Fruit fly (Drosophila melanogaster) whole organism, embryonic: Measurements from ENCODE around the gene hdly.

ENCODE experiments used
- ATbp ChIP-seq: fragments of 200-800 bp; sonication (Bioruptor generic); optimal IDR thresholded peaks from 2 replicates; lab custom pipeline; 2017; ENCODE audit warnings: missing biosample characterization, mild to moderate bottlenecking, missing genetic modification characterization, missing genetic modification reagents
- CG10366 ChIP-seq: fragments of 200-800 bp; sonication (Bioruptor generic); IDR thresholded peaks from 2 replicates; pipeline ENCODE4 v1.3.6; 2022; ENCODE audit warnings: missing biosample characterization, missing genetic modification characterization
- CG10431 ChIP-seq: fragments of 200-800 bp; sonication (Bioruptor generic); optimal IDR thresholded peaks from 3 replicates; lab custom pipeline; 2018; ENCODE audit warnings: missing biosample characterization, mild to moderate bottlenecking, missing genetic modification characterization
- CG11723 ChIP-seq: fragments of 200-800 bp; sonication (Bioruptor generic); optimal IDR thresholded peaks from 2 replicates; lab custom pipeline; 2017; ENCODE audit warnings: missing biosample characterization, mild to moderate bottlenecking, missing genetic modification characterization
- CG12744 ChIP-seq: fragments of 200-800 bp; sonication (Bioruptor generic); optimal IDR thresholded peaks from 2 replicates; lab custom pipeline; 2016; ENCODE audit warnings: missing biosample characterization, missing genetic modification characterization
- CG13624 ChIP-seq: fragments of 200-800 bp; sonication (Bioruptor generic); optimal IDR thresholded peaks from 2 replicates; lab custom pipeline; 2016; ENCODE audit warnings: missing biosample characterization, missing genetic modification characterization
- CG13775 ChIP-seq: fragments of 200-800 bp; sonication (Bioruptor generic); optimal IDR thresholded peaks from 3 replicates; lab custom pipeline; 2017; ENCODE audit warnings: missing biosample characterization, mild to moderate bottlenecking, missing genetic modification characterization
- CG17186 ChIP-seq: fragments of 200-800 bp; sonication (Bioruptor generic); optimal IDR thresholded peaks from 3 replicates; lab custom pipeline; 2017; ENCODE audit warnings: missing biosample characterization, missing genetic modification reagents, missing genetic modification characterization
- CG17612 ChIP-seq: fragments of 200-800 bp; sonication (Bioruptor generic); IDR thresholded peaks from 2 replicates; pipeline ENCODE4 v1.3.6; 2022; ENCODE audit warnings: missing biosample characterization, missing genetic modification characterization
- CG33213 ChIP-seq: fragments of 200-800 bp; sonication (Bioruptor generic); optimal IDR thresholded peaks from 3 replicates; lab custom pipeline; 2016; ENCODE audit warnings: missing biosample characterization, missing genetic modification characterization
- CG34422 ChIP-seq: fragments of 200-800 bp; sonication (Bioruptor generic); IDR thresholded peaks from 3 replicates; pipeline ENCODE4 v1.3.6; 2022; ENCODE audit warnings: missing biosample characterization, missing genetic modification characterization
- CG7745 ChIP-seq: fragments of 200-800 bp; sonication (Bioruptor generic); optimal IDR thresholded peaks from 2 replicates; lab custom pipeline; 2018; ENCODE audit warnings: missing biosample characterization, mild to moderate bottlenecking, missing genetic modification characterization, moderate library complexity
- CG9215 ChIP-seq: fragments of 200-800 bp; sonication (Bioruptor generic); IDR thresholded peaks from 2 replicates; pipeline ENCODE4 v1.3.6; 2022; ENCODE audit warnings: missing biosample characterization, missing genetic modification characterization
- CG9797 ChIP-seq: fragments of 200-800 bp; sonication (Bioruptor generic); optimal IDR thresholded peaks from 3 replicates; lab custom pipeline; 2018; ENCODE audit warnings: missing biosample characterization, mild to moderate bottlenecking, missing genetic modification characterization
- ERR ChIP-seq: fragments of 200-800 bp; sonication (Bioruptor generic); optimal IDR thresholded peaks from 2 replicates; lab custom pipeline; 2016; ENCODE audit warnings: missing biosample characterization, missing genetic modification characterization
- Ets97D ChIP-seq: fragments of 200-800 bp; sonication (Bioruptor generic); optimal IDR thresholded peaks from 3 replicates; lab custom pipeline; 2016; ENCODE audit warnings: missing biosample characterization, missing genetic modification characterization
- HLH54F ChIP-seq: fragments of 200-800 bp; sonication (Bioruptor generic); optimal IDR thresholded peaks from 3 replicates; lab custom pipeline; 2016; ENCODE audit warnings: missing biosample characterization, missing genetic modification characterization
- Hand ChIP-seq: fragments of 200-800 bp; sonication (Bioruptor generic); optimal IDR thresholded peaks from 2 replicates; lab custom pipeline; 2017; ENCODE audit warnings: mild to moderate bottlenecking, missing biosample characterization, missing genetic modification reagents, missing genetic modification characterization
- HmgD ChIP-seq: fragments of 200-800 bp; sonication (Bioruptor generic); optimal IDR thresholded peaks from 3 replicates; lab custom pipeline; 2016; ENCODE audit warnings: missing biosample characterization, missing genetic modification characterization
- Hmr ChIP-seq: fragments of 200-800 bp; sonication (Bioruptor generic); optimal IDR thresholded peaks from 3 replicates; lab custom pipeline; 2017; ENCODE audit warnings: mild to moderate bottlenecking, missing biosample characterization, missing genetic modification reagents, missing genetic modification characterization
- Hr3 ChIP-seq: fragments of 200-800 bp; sonication (Bioruptor generic); optimal IDR thresholded peaks from 3 replicates; lab custom pipeline; 2016; ENCODE audit warnings: missing biosample characterization, missing genetic modification characterization
- NC2β ChIP-seq: fragments of 200-800 bp; sonication (Bioruptor generic); optimal IDR thresholded peaks from 2 replicates; lab custom pipeline; 2016; ENCODE audit warnings: missing biosample characterization, missing genetic modification characterization
- Sox100B ChIP-seq: fragments of 200-800 bp; sonication (Bioruptor generic); optimal IDR thresholded peaks from 3 replicates; lab custom pipeline; 2018; ENCODE audit warnings: missing biosample characterization, mild to moderate bottlenecking, missing genetic modification characterization
- Ssrp ChIP-seq: fragments of 200-800 bp; sonication (Bioruptor generic); optimal IDR thresholded peaks from 2 replicates; lab custom pipeline; 2018; ENCODE audit warnings: missing biosample characterization, mild to moderate bottlenecking, missing genetic modification characterization, moderate library complexity
- Usf ChIP-seq: fragments of 200-800 bp; sonication (Bioruptor generic); optimal IDR thresholded peaks from 2 replicates; lab custom pipeline; 2017; ENCODE audit warnings: missing genotype, missing biosample characterization, missing genetic modification characterization
- ab ChIP-seq: fragments of 200-800 bp; sonication (Bioruptor generic); optimal IDR thresholded peaks from 2 replicates; lab custom pipeline; 2016; ENCODE audit warnings: missing biosample characterization, missing genetic modification characterization
- bbx ChIP-seq: fragments of 200-800 bp; sonication (Bioruptor generic); IDR thresholded peaks from 2 replicates; pipeline ENCODE4 v1.3.6; 2022; ENCODE audit warnings: missing biosample characterization, missing genetic modification characterization; ENCODE audit not compliant: partially characterized antibody
- br ChIP-seq: fragments of >200 bp; optimal IDR thresholded peaks from 2 replicates; lab custom pipeline; 2017
- bsh ChIP-seq, 2 experiments: fragments of 200-800 bp; sonication (Bioruptor generic); optimal IDR thresholded peaks; 2 replicates each; lab custom pipeline; 2017 to 2018; ENCODE audit warnings: mild to moderate bottlenecking in 2 of 2, missing biosample characterization in 2 of 2, missing genetic modification characterization in 2 of 2, moderate library complexity in 1 of 2
- btn ChIP-seq: fragments of 200-800 bp; sonication (Bioruptor generic); optimal IDR thresholded peaks from 2 replicates; lab custom pipeline; 2016; ENCODE audit warnings: missing biosample characterization, missing genetic modification characterization
- cwo ChIP-seq: fragments of 200-800 bp; sonication (Bioruptor generic); optimal IDR thresholded peaks from 3 replicates; lab custom pipeline; 2017; ENCODE audit warnings: missing biosample characterization, missing genetic modification characterization, mild to moderate bottlenecking, moderate library complexity, missing genetic modification reagents
- fd102C ChIP-seq: fragments of 200-800 bp; sonication (Bioruptor generic); optimal IDR thresholded peaks from 2 replicates; lab custom pipeline; 2018; ENCODE audit warnings: missing biosample characterization, mild to moderate bottlenecking, missing genetic modification characterization, moderate library complexity
- h ChIP-seq: fragments of >200 bp; optimal IDR thresholded peaks from 2 replicates; lab custom pipeline; 2017
- jumu ChIP-seq: fragments of 200-800 bp; sonication (Bioruptor generic); optimal IDR thresholded peaks from 3 replicates; lab custom pipeline; 2016; ENCODE audit warnings: missing biosample characterization, missing genetic modification characterization
- kah ChIP-seq: fragments of 200-800 bp; sonication (Bioruptor generic); optimal IDR thresholded peaks from 2 replicates; lab custom pipeline; 2018; ENCODE audit warnings: missing biosample characterization, mild to moderate bottlenecking, missing genetic modification characterization
- klu ChIP-seq: fragments of 200-800 bp; sonication (Bioruptor generic); IDR thresholded peaks from 2 replicates; pipeline ENCODE4 v1.3.6; 2022; ENCODE audit warnings: missing biosample characterization, missing genetic modification characterization
- luna ChIP-seq: fragments of 200-800 bp; sonication (Bioruptor generic); optimal IDR thresholded peaks from 2 replicates; lab custom pipeline; 2016; ENCODE audit warnings: missing biosample characterization, missing genetic modification characterization
- nau ChIP-seq: fragments of 200-800 bp; sonication (Bioruptor generic); optimal IDR thresholded peaks from 3 replicates; lab custom pipeline; 2017; ENCODE audit warnings: missing biosample characterization, mild to moderate bottlenecking, missing genetic modification characterization, missing genetic modification reagents
- nom ChIP-seq: fragments of 200-800 bp; sonication (Bioruptor generic); optimal IDR thresholded peaks from 2 replicates; lab custom pipeline; 2017; ENCODE audit warnings: missing biosample characterization, missing genetic modification characterization, mild to moderate bottlenecking, moderate library complexity, missing genetic modification reagents
- ro ChIP-seq: fragments of 200-800 bp; sonication (Bioruptor generic); IDR thresholded peaks from 2 replicates; pipeline ENCODE4 v1.3.6; 2022; ENCODE audit warnings: missing biosample characterization, missing genetic modification characterization
- sens ChIP-seq: fragments of 200-800 bp; sonication (Bioruptor generic); peaks from one replicate; lab custom pipeline; 2016; ENCODE audit warnings: missing biosample characterization, missing genetic modification characterization
- sob ChIP-seq: fragments of 200-800 bp; sonication (Bioruptor generic); IDR thresholded peaks from 2 replicates; pipeline ENCODE4 v1.3.6; 2022; ENCODE audit warnings: missing biosample characterization, missing genetic modification characterization
- vfl ChIP-seq: fragments of 200-800 bp; sonication (Bioruptor generic); optimal IDR thresholded peaks from 2 replicates; lab custom pipeline; 2016; ENCODE audit warnings: missing biosample characterization, missing genetic modification characterization
- wdn ChIP-seq: fragments of 200-800 bp; sonication (Bioruptor generic); IDR thresholded peaks from 2 replicates; pipeline ENCODE4 v1.3.6; 2022; ENCODE audit warnings: missing biosample characterization, missing genetic modification characterization
- zfh1 ChIP-seq: fragments of 200-800 bp; sonication (Bioruptor generic); IDR thresholded peaks from 3 replicates; pipeline ENCODE4 v1.3.6; 2022; ENCODE audit warnings: missing biosample characterization, missing genetic modification characterization

hdly gene

dm6 chr3R:20955932-20956636 lies 42.0 kb downstream of the hdly start (continued):
- TF ChIP-seq Hmr (GFP tag; lab: Kevin White, UChicago), result peak; percentile 30
- TF ChIP-seq NC2β (GFP tag; lab: Kevin White, UChicago), result no peak
- TF ChIP-seq sens (GFP tag; lab: Kevin White, UChicago), result peak; percentile 65
- TF ChIP-seq HLH54F (GFP tag; lab: Kevin White, UChicago), result peak; percentile 8

DNA sequence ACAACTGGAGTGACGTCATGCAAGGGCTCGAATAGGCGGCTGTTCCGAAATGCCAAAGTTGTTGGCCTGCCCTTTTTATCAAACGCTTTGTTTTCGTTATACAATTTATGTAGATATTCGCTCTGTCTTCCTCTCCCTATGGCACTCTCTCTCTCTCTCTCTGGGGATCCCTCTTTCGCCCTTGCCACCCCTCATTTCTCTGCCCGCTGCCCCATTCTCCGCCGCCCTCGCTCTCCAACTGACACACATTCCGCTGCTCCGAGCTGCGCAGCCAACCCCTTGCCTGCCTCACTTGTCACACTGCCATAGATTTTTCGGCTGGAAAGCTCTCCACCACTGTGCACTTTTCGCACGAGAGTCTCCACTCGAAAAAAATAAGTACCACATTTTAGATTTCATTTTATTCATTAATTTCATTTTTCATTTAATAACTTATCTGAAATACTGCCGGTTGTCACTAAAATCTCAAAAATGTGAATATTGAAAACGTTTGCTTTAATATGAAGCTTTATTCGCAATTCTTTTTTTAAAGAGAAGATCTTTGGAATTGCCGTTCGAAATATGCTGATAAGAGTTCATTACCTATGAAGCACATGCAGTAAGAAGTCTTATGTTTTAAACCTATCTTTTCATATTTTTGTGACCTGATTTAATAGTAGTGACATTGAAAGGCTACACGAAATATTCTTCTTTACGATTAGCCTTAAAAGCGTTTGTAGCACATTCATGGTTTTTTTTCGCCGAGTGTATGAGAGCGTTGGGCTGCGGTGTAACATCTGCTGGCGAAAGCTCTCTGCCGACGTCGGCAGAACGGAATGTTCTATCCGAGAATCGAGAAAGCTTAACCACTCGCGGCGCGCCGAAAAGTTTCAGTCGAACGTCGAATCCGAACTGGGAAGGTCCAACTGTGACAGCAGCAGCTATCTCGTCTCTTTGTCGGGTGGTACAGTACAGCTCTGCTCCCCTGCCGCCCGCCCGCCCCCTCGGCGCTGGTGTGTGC lies 43.1 kb downstream of the hdly start:
- peak; percentile 85 for TF ChIP-seq Hr3 (GFP tag; lab: Kevin White, UChicago)
- peak; percentile 29 for TF ChIP-seq CG33213 (GFP tag; lab: Kevin White, UChicago)
- TF ChIP-seq ro (GFP tag; lab: Robert Waterston, UW), result peak; percentile 49; the same call in 1 of the 2 replicates
- peak; percentile 78 for TF ChIP-seq jumu
- peak; percentile 69 for TF ChIP-seq CG10431
- peak; percentile 37 for TF ChIP-seq wdn
- peak; percentile 86 for TF ChIP-seq Ssrp (tag; lab: Kevin White, UChicago)
- TF ChIP-seq nau, result peak; percentile 88
- peak; percentile 68; the same call in 2 of the 3 replicates for TF ChIP-seq CG34422 (GFP tag; lab: Robert Waterston, UW)
- TF ChIP-seq CG13775 (GFP tag; lab: Kevin White, UChicago), result peak; percentile 92
- peak; percentile 39 for TF ChIP-seq luna (GFP tag; lab: Kevin White, UChicago)
- no peak for TF ChIP-seq CG7745
- TF ChIP-seq CG11723 (GFP tag; lab: Kevin White, UChicago), result peak; percentile 90
- TF ChIP-seq h (lab: Kevin White, UChicago), result no peak
- TF ChIP-seq vfl (GFP tag; lab: Kevin White, UChicago), result peak; percentile 74
- peak; percentile 68 for TF ChIP-seq CG12744 (GFP tag; lab: Kevin White, UChicago)
- peak; percentile 81 for TF ChIP-seq Usf (GFP tag; lab: Kevin White, UChicago)
- TF ChIP-seq CG9215 (GFP tag; lab: Robert Waterston, UW), result peak; percentile 83; the same call in 1 of the 2 replicates
- no peak for TF ChIP-seq fd102C (GFP tag; lab: Kevin White, UChicago)
- no peak for TF ChIP-seq CG9797 (GFP tag; lab: Kevin White, UChicago)
- TF ChIP-seq Hand (GFP tag; lab: Kevin White, UChicago), result peak; percentile 89
- peak; percentile 54; the same call in 1 of the 2 replicates for TF ChIP-seq bbx (GFP tag; lab: Robert Waterston, UW)
- no peak for TF ChIP-seq br (lab: Kevin White, UChicago)
- peak; percentile 30; the same call in 1 of the 2 replicates for TF ChIP-seq CG10366
- no peak for TF ChIP-seq CG17612 (GFP tag; lab: Robert Waterston, UW)
- peak; percentile 44 for TF ChIP-seq ERR (GFP tag; lab: Kevin White, UChicago)
- peak; percentile 72; the same call in 1 of the 2 replicates for TF ChIP-seq klu (GFP tag; lab: Robert Waterston, UW)
- TF ChIP-seq HmgD (GFP tag; lab: Kevin White, UChicago), result peak; percentile 51
- 0 out of 2 replicates have a peak, but pooled peaks have one; percentile 51 for TF ChIP-seq sob (GFP tag; lab: Robert Waterston, UW)
- no peak for TF ChIP-seq Ets97D (GFP tag; lab: Kevin White, UChicago)
- peak; percentile 26 for TF ChIP-seq CG17186 (GFP tag; lab: Kevin White, UChicago)
- TF ChIP-seq bsh (GFP tag; optimal IDR thresholded peaks at IDR 0.05; lab: Kevin White, UChicago), result peak in 1 of 2 experiments; percentile 70
- TF ChIP-seq zfh1 (GFP tag; lab: Robert Waterston, UW), result no peak; the same call in 2 of the 3 replicates
- TF ChIP-seq nom, result no peak
- peak; percentile 42 for TF ChIP-seq btn (GFP tag; lab: Kevin White, UChicago)
- TF ChIP-seq kah (GFP tag; lab: Kevin White, UChicago), result peak; percentile 55
- TF ChIP-seq cwo (GFP tag; lab: Kevin White, UChicago), result peak; percentile 93
- TF ChIP-seq ATbp (GFP tag; lab: Kevin White, UChicago), result peak; percentile 74
- TF ChIP-seq Sox100B (GFP tag; lab: Kevin White, UChicago), result peak; percentile 95
- peak; percentile 81 for TF ChIP-seq CG13624 (GFP tag; lab: Kevin White, UChicago)
- TF ChIP-seq ab (GFP tag; lab: Kevin White, UChicago), result no peak
